Worm (Caenorhabditis elegans) whole organism, young adult: ENCODE results near the gene wdfy-2.

ENCODE experiments used
- F33H1.4 ChIP-seq: fragments of 200-800 bp; sonication (Bioruptor generic); IDR thresholded peaks from 2 replicates; pipeline ENCODE4 v1.3.6; 2022; ENCODE audit warnings: missing genetic modification reagents, missing genetic modification characterization, missing compliant biosample characterization
- ceh-40 ChIP-seq: fragments of 200-800 bp; sonication (Bioruptor generic); IDR thresholded peaks from 2 replicates; pipeline ENCODE4 v1.3.6; 2022; ENCODE audit warnings: missing genetic modification characterization, missing compliant biosample characterization
- die-1 ChIP-seq: sonication (generic microtip); optimal IDR thresholded peaks from 2 replicates; lab custom pipeline; 2016; ENCODE audit warnings: missing genotype, mild to moderate bottlenecking, missing genetic modification characterization, missing compliant biosample characterization
- rec-8 ChIP-seq, 2 experiments: sonication (generic microtip); optimal IDR thresholded peaks; 2 replicates each; lab custom pipeline; 2016; ENCODE audit warnings: mild to moderate bottlenecking in 2 of 2, missing genetic modification characterization in 2 of 2, missing genetic modification reagents in 2 of 2, missing genotype in 2 of 2, missing biosample characterization in 1 of 2, missing compliant biosample characterization in 1 of 2, moderate library complexity in 1 of 2
- ztf-28 ChIP-seq: fragments of 200-800 bp; sonication (Bioruptor generic); IDR thresholded peaks from 2 replicates; pipeline ENCODE4 v1.3.6; 2022; ENCODE audit warnings: missing genetic modification reagents, missing genetic modification characterization, missing compliant biosample characterization

ce11 chrII:9310794-9311193 is 8.9 kb upstream of the wdfy-2 start:
- TF ChIP-seq ceh-40 (no peak), F33H1.4 (no peak), rec-8 (tag; optimal IDR thresholded peaks at IDR 0.05; lab: Kevin White, UChicago) (no peak), die-1 (tag; lab: Kevin White, UChicago) (no peak), ztf-28 (GFP tag; lab: Robert Waterston, UW) (no peak)
